Worm (Caenorhabditis elegans) whole organism, L2 larva: ENCODE measurements around the gene F48E3.9.

Experiments used
- aly-2 ChIP-seq: fragments of 150-350 bp; optimal IDR thresholded peaks from 2 replicates; lab custom pipeline; 2014; ENCODE audit warnings: missing biosample characterization, missing genetic modification characterization
- nhr-21 ChIP-seq: fragments of 150-350 bp; optimal IDR thresholded peaks from 2 replicates; lab custom pipeline; 2014; ENCODE audit warnings: missing biosample characterization, missing genetic modification characterization
- nhr-77 ChIP-seq: fragments of 150-350 bp; optimal IDR thresholded peaks from 2 replicates; lab custom pipeline; 2014; ENCODE audit warnings: missing biosample characterization, missing genetic modification characterization
- skn-1 ChIP-seq: sonication (generic microtip); optimal IDR thresholded peaks from 2 replicates; lab custom pipeline; 2017; ENCODE audit warnings: missing biosample characterization, missing genetic modification characterization
- snpc-4 ChIP-seq: fragments of 150-350 bp; optimal IDR thresholded peaks from 2 replicates; lab custom pipeline; 2014; ENCODE audit warnings: missing biosample characterization, missing genetic modification characterization
- unc-62 ChIP-seq: fragments of 150-350 bp; optimal IDR thresholded peaks from 2 replicates; lab custom pipeline; 2014; ENCODE audit warnings: missing biosample characterization, missing genetic modification reagents, missing genetic modification characterization

ce11 chrX:7493020-7493419 is 12.2 kb downstream of the F48E3.9 start, which contains the start of gene F48E3.2:
- TF ChIP-seq aly-2 (tag; lab: Kevin White, UChicago) (no peak), nhr-77 (tag; lab: Kevin White, UChicago) (no peak), unc-62 (GFP tag; lab: Kevin White, UChicago) (no peak), snpc-4 (tag; lab: Kevin White, UChicago) (no peak), nhr-21 (no peak), skn-1 (tag; lab: Kevin White, UChicago) (no peak)
